Fruit fly (Drosophila melanogaster): ENCODE measurements around the gene Dbx.

DNA sequence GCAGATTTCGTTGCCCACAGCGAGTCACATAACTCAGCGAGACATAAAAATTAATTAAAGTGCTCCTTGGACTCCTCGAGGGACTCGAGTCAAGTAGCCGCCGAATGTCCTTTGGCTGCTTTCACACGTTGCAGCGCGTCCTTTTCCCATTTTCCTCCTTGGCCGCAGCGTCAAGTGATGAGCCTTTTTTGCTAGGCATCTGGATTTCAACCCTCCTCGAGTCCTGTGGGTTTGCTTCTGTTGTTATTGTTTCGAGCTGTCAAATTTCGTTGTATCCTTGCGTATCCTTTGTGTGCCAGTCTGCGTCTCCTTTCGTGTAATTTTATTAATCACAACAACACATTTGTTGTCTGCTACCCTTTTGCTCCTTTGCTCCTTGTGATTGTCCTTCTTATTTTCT is 4.5 kb upstream of the Dbx start:
- TF ChIP-seq CG15710 (tag; optimal IDR thresholded peaks at IDR 0.05) (no peak), D1 (tag; optimal IDR thresholded peaks at IDR 0.05) (no peak), CG34367 (tag; optimal IDR thresholded peaks at IDR 0.05) (no peak)

Measured in whole organism, pupa.